Fruit fly (Drosophila melanogaster) whole organism, prepupa: ENCODE data around the gene dpr19.
A peak's percentile ranks its signal among the peaks of the same experiment; 100 is the strongest.

Experiments used
- CG10669 ChIP-seq: fragments of 200-800 bp; sonication (Bioruptor generic); optimal IDR thresholded peaks from 3 replicates; lab custom pipeline; 2018; ENCODE audit warnings: missing biosample characterization, mild to moderate bottlenecking, missing genetic modification characterization, moderate library complexity
- CG6163 ChIP-seq: fragments of 200-800 bp; sonication (Bioruptor generic); IDR thresholded peaks from 3 replicates; pipeline ENCODE4 v1.3.6; 2022; ENCODE audit warnings: missing biosample characterization, missing genetic modification characterization
- Gug ChIP-seq: fragments of 200-800 bp; sonication (Bioruptor generic); IDR thresholded peaks from 2 replicates; pipeline ENCODE4 v1.3.6; 2022; ENCODE audit warnings: missing biosample characterization, missing genetic modification characterization
- Hr39 ChIP-seq: fragments of 200-800 bp; sonication (Bioruptor generic); optimal IDR thresholded peaks from 2 replicates; lab custom pipeline; 2016; ENCODE audit warnings: missing biosample characterization, missing genetic modification characterization
- Lpt ChIP-seq: fragments of 200-800 bp; sonication (Bioruptor generic); optimal IDR thresholded peaks from 3 replicates; lab custom pipeline; 2016; ENCODE audit warnings: missing biosample characterization, missing genetic modification characterization
- esn ChIP-seq: fragments of 200-800 bp; sonication (Bioruptor generic); optimal IDR thresholded peaks from 2 replicates; lab custom pipeline; 2016; ENCODE audit warnings: missing biosample characterization, mild to moderate bottlenecking, missing genetic modification characterization, moderate library complexity

DNA sequence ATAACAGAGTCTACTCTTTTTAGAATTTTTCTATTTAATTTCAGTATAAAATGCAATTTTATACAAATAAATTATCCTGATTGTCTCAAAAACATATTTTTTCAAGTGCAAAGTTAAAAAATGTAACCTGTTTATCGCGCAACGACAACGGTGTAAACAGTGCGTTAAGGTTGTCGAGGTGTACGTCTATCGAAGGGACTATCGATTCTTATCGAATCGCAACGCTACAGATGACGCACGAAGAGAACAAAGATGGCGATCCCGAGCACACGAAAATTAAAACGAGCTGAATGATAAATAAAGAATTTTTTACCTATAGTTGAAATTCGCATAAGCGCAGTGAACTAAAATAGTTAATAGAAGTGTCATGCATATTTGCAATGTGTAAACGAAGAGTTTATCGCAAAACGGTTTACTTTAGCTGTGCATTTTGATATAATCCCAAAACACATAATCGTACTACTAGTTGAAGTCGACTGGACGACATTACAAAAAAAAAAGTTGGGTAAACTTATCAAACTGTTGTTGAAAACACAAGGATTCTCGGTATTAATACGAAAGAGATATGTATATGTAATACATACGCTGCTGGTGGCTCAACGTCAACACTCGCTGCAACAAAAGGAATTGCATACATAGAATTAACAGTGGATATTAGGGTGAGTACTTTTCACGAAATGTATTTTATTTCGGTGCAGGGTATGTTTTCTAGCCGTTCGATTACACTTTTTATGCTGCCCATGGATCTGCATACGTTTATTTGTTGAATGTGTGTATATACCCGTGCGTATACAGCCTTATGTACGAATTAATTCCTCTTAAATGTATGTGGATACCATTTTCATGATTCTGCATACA is 12.1 kb downstream of the dpr19 start, which contains the start of gene da:
- TF ChIP-seq Hr39 (GFP tag; lab: Kevin White, UChicago), result peak; percentile 63
- no peak for TF ChIP-seq CG6163 (GFP tag; lab: Robert Waterston, UW)
- no peak for TF ChIP-seq Gug (GFP tag; lab: Robert Waterston, UW)
- peak; percentile 22 for TF ChIP-seq CG10669 (GFP tag; lab: Kevin White, UChicago)
- peak; percentile 66 for TF ChIP-seq esn (GFP tag; lab: Kevin White, UChicago)
- TF ChIP-seq Lpt (GFP tag; lab: Kevin White, UChicago), result no peak
